Worm (Caenorhabditis elegans): ENCODE data around the gene cpin-1.

cpin-1 gene

ce11 chrIV:9432327-9432726 is 18.1 kb upstream of the cpin-1 start:
- TF ChIP-seq lim-7 (GFP tag; IDR thresholded peaks at IDR 0.05): no peak
- no peak for TF ChIP-seq D1046.2 (GFP tag; IDR thresholded peaks at IDR 0.05)
- no peak for TF ChIP-seq T26A8.4 (GFP tag; IDR thresholded peaks at IDR 0.05)
- no peak for TF ChIP-seq hmg-1.1 (GFP tag; IDR thresholded peaks at IDR 0.05)
- TF ChIP-seq ZK337.2 (GFP tag; IDR thresholded peaks at IDR 0.05): no peak
- TF ChIP-seq daf-19 (GFP tag; conservative IDR thresholded peaks at IDR 0.05): no peak
- no peak for TF ChIP-seq mdt-29 (GFP tag; IDR thresholded peaks at IDR 0.05)
- TF ChIP-seq ama-1 (optimal IDR thresholded peaks at IDR 0.05): no peak
- no peak for TF ChIP-seq zfp-3 (GFP tag; conservative IDR thresholded peaks at IDR 0.05)
- TF ChIP-seq dpl-1 (GFP tag; optimal IDR thresholded peaks at IDR 0.05): no peak
- no peak for TF ChIP-seq mxl-2 (GFP tag; conservative IDR thresholded peaks at IDR 0.05)
- no peak for TF ChIP-seq ceh-20 (GFP tag; IDR thresholded peaks at IDR 0.05)
- TF ChIP-seq ztf-7 (tag; optimal IDR thresholded peaks at IDR 0.05): no peak
- no peak for TF ChIP-seq lin-29 (GFP tag; IDR thresholded peaks at IDR 0.05)

- peak; percentile 13; the same call in 1 of the 2 replicates for TF ChIP-seq nhr-42 (GFP tag; IDR thresholded peaks at IDR 0.05)
- TF ChIP-seq pha-4 (GFP tag; IDR thresholded peaks at IDR 0.05): peak; percentile 74; the same call in 1 of the 2 replicates
- TF ChIP-seq pha-4 (tag; optimal IDR thresholded peaks at IDR 0.05): no peak
- TF ChIP-seq mxl-3 (GFP tag; optimal IDR thresholded peaks at IDR 0.05): no peak
- TF ChIP-seq zfp-3 (GFP tag; conservative IDR thresholded peaks at IDR 0.05): peak; percentile 96
- peak; percentile 82 for TF ChIP-seq ama-1 (optimal IDR thresholded peaks at IDR 0.05)
- no peak for TF ChIP-seq F44E2.7 (GFP tag; IDR thresholded peaks at IDR 0.05)
- peak; percentile 5 for TF ChIP-seq unc-130 (GFP tag; optimal IDR thresholded peaks at IDR 0.05)
- TF ChIP-seq zip-11 (GFP tag; IDR thresholded peaks at IDR 0.05): no peak
- TF ChIP-seq unc-62 (GFP tag; optimal IDR thresholded peaks at IDR 0.05 in 1 of 2): peak in 1 of 2 experiments; percentile 96
- no peak for TF ChIP-seq unc-62 (tag; optimal IDR thresholded peaks at IDR 0.05)
- no peak for TF ChIP-seq nhr-76 (tag; optimal IDR thresholded peaks at IDR 0.05)
- no peak for TF ChIP-seq F10B5.3 (tag; optimal IDR thresholded peaks at IDR 0.05)
- no peak for TF ChIP-seq daf-19 (GFP tag; conservative IDR thresholded peaks at IDR 0.05)
- peak; percentile 11 for TF ChIP-seq gei-8 (GFP tag; optimal IDR thresholded peaks at IDR 0.05)
- TF ChIP-seq Y48G9A.11 (GFP tag; IDR thresholded peaks at IDR 0.05): 0 out of 2 replicates have a peak, but pooled peaks have one; percentile 63
- TF ChIP-seq hlh-30 (tag; optimal IDR thresholded peaks at IDR 0.05; ENCODE audit: insufficient read depth): no peak
- TF ChIP-seq lin-39 (tag; optimal IDR thresholded peaks at IDR 0.05): no peak
- TF ChIP-seq nhr-28 (tag; optimal IDR thresholded peaks at IDR 0.05): no peak
- 0 out of 2 replicates have a peak, but pooled peaks have one; percentile 11 for TF ChIP-seq vab-7 (GFP tag; IDR thresholded peaks at IDR 0.05)
- peak; percentile 73 for TF ChIP-seq mep-1 (tag; optimal IDR thresholded peaks at IDR 0.05)
- peak in 1 of 2 experiments; percentile 23; a peak in 1 of 4 replicates for TF ChIP-seq madf-5 (GFP tag; IDR thresholded peaks at IDR 0.05)
- TF ChIP-seq daf-16 (GFP tag; optimal IDR thresholded peaks at IDR 0.05): no peak
- TF ChIP-seq daf-16 (tag; optimal IDR thresholded peaks at IDR 0.05): peak; percentile 20
- no peak for TF ChIP-seq fos-1 (tag; optimal IDR thresholded peaks at IDR 0.05)
- peak; percentile 24 for TF ChIP-seq spr-3 (GFP tag; optimal IDR thresholded peaks at IDR 0.05)
- TF ChIP-seq duxl-1 (tag; optimal IDR thresholded peaks at IDR 0.05; ENCODE audit: poor library complexity): no peak
- TF ChIP-seq fkh-10 (GFP tag; optimal IDR thresholded peaks at IDR 0.05): no peak
- 0 out of 2 replicates have a peak, but pooled peaks have one; percentile 13 for TF ChIP-seq ctbp-1 (GFP tag; IDR thresholded peaks at IDR 0.05)
- TF ChIP-seq ceh-32 (tag; optimal IDR thresholded peaks at IDR 0.05; ENCODE audit: poor library complexity): no peak
- no peak for TF ChIP-seq ztf-7 (tag; optimal IDR thresholded peaks at IDR 0.05)
- TF ChIP-seq unc-39 (tag; optimal IDR thresholded peaks at IDR 0.05): no peak
- no peak for TF ChIP-seq F26F4.8 (GFP tag; conservative IDR thresholded peaks at IDR 0.05)
- TF ChIP-seq pqm-1 (tag; optimal IDR thresholded peaks at IDR 0.05): no peak
- no peak for TF ChIP-seq spr-1 (tag; optimal IDR thresholded peaks at IDR 0.05)
- no peak for TF ChIP-seq ztf-11 (tag; optimal IDR thresholded peaks at IDR 0.05)
- no peak for TF ChIP-seq lin-13 (GFP tag; optimal IDR thresholded peaks at IDR 0.05)
- 0 out of 2 replicates have a peak, but pooled peaks have one; percentile 43 for TF ChIP-seq Y75B8A.6 (GFP tag; IDR thresholded peaks at IDR 0.05)
- no peak for TF ChIP-seq nhr-111 (GFP tag; optimal IDR thresholded peaks at IDR 0.05)
- TF ChIP-seq daf-8 (GFP tag; IDR thresholded peaks at IDR 0.05): no peak
- peak; percentile 69 for TF ChIP-seq lin-38 (GFP tag; IDR thresholded peaks at IDR 0.05)
Measured at ce11 chrIV:9438753-9439152, 11.7 kb upstream of the cpin-1 start.
